Worm (Caenorhabditis elegans): Measurements from ENCODE around the gene aexr-1.
A peak's percentile ranks its signal among the peaks of the same experiment; 100 is the strongest.

Gene aexr-1

ce11 chrX:6667468-6667867, 32.4 kb upstream of the aexr-1 start:
- TF ChIP-seq snpc-4 (tag; optimal IDR thresholded peaks at IDR 0.05) (no peak), pqm-1 (tag; optimal IDR thresholded peaks at IDR 0.05) (peak; percentile 57), pha-4 (tag; optimal IDR thresholded peaks at IDR 0.05) (peak; percentile 27), fos-1 (tag; optimal IDR thresholded peaks at IDR 0.05) (peak; percentile 42), elt-2 (tag; optimal IDR thresholded peaks at IDR 0.05) (peak; percentile 77)

ce11 chrX:6665129-6665858, 30.2 kb upstream of the aexr-1 start:
- no peak for TF ChIP-seq sea-2 (GFP tag; optimal IDR thresholded peaks at IDR 0.05)
- TF ChIP-seq nfya-1 (tag; optimal IDR thresholded peaks at IDR 0.05; ENCODE audit: insufficient read depth): peak; percentile 1
- TF ChIP-seq pqm-1 (tag; optimal IDR thresholded peaks at IDR 0.05): peak; percentile 53
- no peak for TF ChIP-seq pha-4 (tag; optimal IDR thresholded peaks at IDR 0.05)
- TF ChIP-seq ZK546.5 (tag; optimal IDR thresholded peaks at IDR 0.05): no peak
- TF ChIP-seq elt-2 (tag; optimal IDR thresholded peaks at IDR 0.05): peak; percentile 72
- no peak for TF ChIP-seq lin-39 (tag; optimal IDR thresholded peaks at IDR 0.05)
- TF ChIP-seq egl-27 (tag; optimal IDR thresholded peaks at IDR 0.05): no peak
- TF ChIP-seq elt-1 (tag; optimal IDR thresholded peaks at IDR 0.05): peak; percentile 68

DNA sequence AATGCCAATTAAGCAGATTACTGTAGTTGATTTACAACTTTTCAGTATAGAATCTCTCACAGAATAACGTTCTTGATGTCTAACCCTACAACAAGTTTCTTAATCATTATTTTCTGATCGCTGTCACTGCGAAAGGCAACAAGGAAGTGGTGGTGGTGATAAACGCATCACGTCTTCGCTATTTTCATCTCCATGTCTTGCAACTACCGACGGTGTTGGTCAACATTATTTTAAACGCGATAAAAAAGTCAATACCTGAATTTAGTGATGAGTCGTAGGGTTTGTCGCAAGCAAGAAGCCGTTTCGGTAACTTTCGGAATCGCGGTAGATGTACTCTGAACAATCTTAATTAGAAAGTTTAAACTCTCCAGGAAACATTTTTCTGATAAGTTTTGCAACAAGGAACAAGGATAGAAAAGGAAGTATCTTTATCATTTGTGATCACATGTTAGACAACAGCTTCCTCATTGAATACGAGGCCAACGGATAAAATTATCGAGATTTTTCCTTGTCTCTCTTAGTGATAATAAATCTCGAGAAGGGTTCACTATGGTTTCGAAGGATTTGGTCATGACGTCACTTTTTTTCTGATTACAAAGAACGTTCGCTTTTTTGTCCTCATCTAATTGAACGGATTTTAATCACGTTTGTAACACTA, 28.8 kb upstream of the aexr-1 start:
- TF ChIP-seq mml-1 (tag; optimal IDR thresholded peaks at IDR 0.05) (no peak), egl-27 (tag; optimal IDR thresholded peaks at IDR 0.05) (peak; percentile 36), pha-4 (tag; optimal IDR thresholded peaks at IDR 0.05) (no peak), nhr-23 (tag; optimal IDR thresholded peaks at IDR 0.05) (peak; percentile 95), eor-1 (tag; optimal IDR thresholded peaks at IDR 0.05) (no peak), nhr-25 (tag; optimal IDR thresholded peaks at IDR 0.05) (no peak), ceh-16 (tag; optimal IDR thresholded peaks at IDR 0.05) (no peak), aly-2 (tag; optimal IDR thresholded peaks at IDR 0.05) (no peak), nfya-1 (tag; optimal IDR thresholded peaks at IDR 0.05; ENCODE audit: insufficient read depth) (no peak), tbx-2 (tag; optimal IDR thresholded peaks at IDR 0.05) (peak; percentile 27), nhr-43 (tag; optimal IDR thresholded peaks at IDR 0.05; ENCODE audit: poor library complexity, severe bottlenecking) (peak; percentile 42), ama-1 (optimal IDR thresholded peaks at IDR 0.05) (peak; percentile 1)

DNA sequence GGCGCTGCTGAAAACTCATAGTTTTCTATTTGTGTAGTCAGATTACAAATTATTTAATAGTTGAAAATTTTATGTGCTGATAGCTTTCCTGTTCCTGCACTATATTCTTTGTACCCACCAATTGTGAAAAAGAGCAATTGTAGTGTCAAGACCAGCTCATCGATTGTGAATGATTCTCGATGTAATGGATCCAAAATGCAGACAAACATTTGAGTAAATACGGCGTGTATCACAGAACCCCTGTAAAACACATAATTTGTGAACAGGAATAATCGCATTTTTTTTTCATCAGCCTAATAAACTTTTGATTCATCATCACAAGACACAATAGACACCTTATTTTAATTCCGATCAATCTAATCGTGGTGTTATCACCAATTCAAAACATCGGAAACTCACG, 27.2 kb upstream of the aexr-1 start:
- peak; percentile 50 for TF ChIP-seq elt-2 (tag; optimal IDR thresholded peaks at IDR 0.05)
- no peak for TF ChIP-seq daf-12 (tag; optimal IDR thresholded peaks at IDR 0.05)

- TF ChIP-seq ztf-11 (tag; optimal IDR thresholded peaks at IDR 0.05) (no peak), pqm-1 (tag; optimal IDR thresholded peaks at IDR 0.05) (peak; percentile 40), nhr-25 (tag; optimal IDR thresholded peaks at IDR 0.05) (no peak), egl-27 (tag; optimal IDR thresholded peaks at IDR 0.05) (no peak), pha-4 (tag; optimal IDR thresholded peaks at IDR 0.05) (peak; percentile 7), nhr-237 (tag; optimal IDR thresholded peaks at IDR 0.05) (no peak), elt-2 (tag; optimal IDR thresholded peaks at IDR 0.05) (peak; percentile 60), elt-1 (tag; optimal IDR thresholded peaks at IDR 0.05) (no peak)
Observed at ce11 chrX:6656770-6657169, 21.7 kb upstream of the aexr-1 start.

DNA sequence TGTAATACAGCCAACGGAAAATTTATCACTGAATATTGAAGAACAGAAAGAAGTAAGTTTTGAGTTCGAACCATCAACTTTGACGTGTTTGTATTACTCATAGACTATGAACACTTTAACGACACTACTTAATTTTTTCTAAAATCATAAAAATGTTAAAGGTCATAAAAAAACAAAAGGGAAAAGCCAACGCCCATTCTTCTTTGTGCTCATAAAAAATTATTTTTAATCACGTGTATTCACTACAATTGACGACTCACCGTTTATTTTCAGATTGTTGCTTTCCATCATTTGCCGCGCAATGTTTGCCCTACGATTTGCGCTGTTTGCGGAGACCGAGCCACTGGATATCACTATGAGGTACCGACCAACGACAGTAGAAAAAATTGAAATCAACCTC, 21.2 kb upstream of the aexr-1 start:
- TF ChIP-seq ceh-16 (tag; optimal IDR thresholded peaks at IDR 0.05) (no peak), nhr-11 (tag; optimal IDR thresholded peaks at IDR 0.05) (no peak), daf-12 (tag; optimal IDR thresholded peaks at IDR 0.05) (no peak), egl-5 (tag; optimal IDR thresholded peaks at IDR 0.05) (no peak), hmg-11 (tag; optimal IDR thresholded peaks at IDR 0.05) (no peak), unc-62 (GFP tag; optimal IDR thresholded peaks at IDR 0.05) (no peak), pha-4 (tag; optimal IDR thresholded peaks at IDR 0.05) (peak; percentile 50), fkh-2 (tag; optimal IDR thresholded peaks at IDR 0.05) (no peak), sea-2 (GFP tag; optimal IDR thresholded peaks at IDR 0.05) (no peak), fos-1 (tag; optimal IDR thresholded peaks at IDR 0.05) (no peak), nhr-25 (tag; optimal IDR thresholded peaks at IDR 0.05) (no peak), ztf-11 (tag; optimal IDR thresholded peaks at IDR 0.05) (no peak), R02D3.7 (tag; optimal IDR thresholded peaks at IDR 0.05) (no peak), jun-1 (tag; optimal IDR thresholded peaks at IDR 0.05) (no peak), pqm-1 (tag; optimal IDR thresholded peaks at IDR 0.05) (peak; percentile 60), nhr-76 (tag; optimal IDR thresholded peaks at IDR 0.05) (no peak), mml-1 (tag; optimal IDR thresholded peaks at IDR 0.05) (no peak), nhr-28 (tag; optimal IDR thresholded peaks at IDR 0.05) (no peak), eor-1 (tag; optimal IDR thresholded peaks at IDR 0.05) (no peak), aly-2 (tag; optimal IDR thresholded peaks at IDR 0.05) (no peak), lin-15B (tag; optimal IDR thresholded peaks at IDR 0.05) (no peak), skn-1 (tag; optimal IDR thresholded peaks at IDR 0.05) (no peak), elt-2 (tag; optimal IDR thresholded peaks at IDR 0.05) (peak; percentile 16)
